Worm (Caenorhabditis elegans) whole organism, L1 larva: Measurements from ENCODE around the gene Y37D8A.26.

Experiments used
- egl-27 ChIP-seq, 2 experiments: fragments of 150-350 bp in 1 of 2; sonication (generic microtip); optimal IDR thresholded peaks; 3 replicates each; lab custom pipeline; 2017 to 2018; ENCODE audit warnings: missing biosample characterization in 2 of 2, missing genetic modification characterization in 2 of 2, missing genetic modification reagents in 2 of 2
- lin-35 ChIP-seq, 2 experiments: fragments of 150-350 bp; optimal IDR thresholded peaks; 2 replicates each; lab custom pipeline; 2014; ENCODE audit warnings: missing biosample characterization in 2 of 2, missing genetic modification characterization in 2 of 2, missing genetic modification reagents in 2 of 2
- lsy-2 ChIP-seq, 2 experiments: fragments of 150-350 bp; optimal IDR thresholded peaks; 2 replicates each; lab custom pipeline; 2014; ENCODE audit warnings: missing biosample characterization in 2 of 2, missing genetic modification characterization in 2 of 2
- mdl-1 ChIP-seq, 2 experiments: fragments of 150-350 bp; optimal IDR thresholded peaks; 2 replicates each; lab custom pipeline; 2014 to 2017; ENCODE audit warnings: missing biosample characterization in 2 of 2, missing genetic modification characterization in 2 of 2, inconsistent platforms in 1 of 2
- nhr-237 ChIP-seq: fragments of 150-350 bp; optimal IDR thresholded peaks from 2 replicates; lab custom pipeline; 2014; ENCODE audit warnings: missing biosample characterization, missing genetic modification characterization
- nhr-28 ChIP-seq: fragments of 150-350 bp; optimal IDR thresholded peaks from 2 replicates; lab custom pipeline; 2014; ENCODE audit warnings: missing biosample characterization, missing genetic modification characterization
- snpc-4 ChIP-seq: fragments of 150-350 bp; optimal IDR thresholded peaks from 2 replicates; lab custom pipeline; 2014; ENCODE audit warnings: missing biosample characterization, missing genetic modification characterization

ce11 chrIII:12821331-12821730 lies 35.2 kb downstream of the Y37D8A.26 start:
- TF ChIP-seq lin-35 (GFP tag; optimal IDR thresholded peaks at IDR 0.05; lab: Kevin White, UChicago) (peak in 1 of 2 experiments; percentile 17), nhr-28 (no peak), nhr-237 (tag; lab: Kevin White, UChicago) (no peak), snpc-4 (tag; lab: Kevin White, UChicago) (no peak), lsy-2 (tag; optimal IDR thresholded peaks at IDR 0.05; lab: Kevin White, UChicago) (peak in 1 of 2 experiments; percentile 56), mdl-1 (tag; optimal IDR thresholded peaks at IDR 0.05; lab: Kevin White, UChicago) (no peak), egl-27 (tag; optimal IDR thresholded peaks at IDR 0.05; lab: Kevin White, UChicago) (no peak)
